Worm (Caenorhabditis elegans): ENCODE results near the gene T21C9.11.

- TF ChIP-seq mec-3 (tag; optimal IDR thresholded peaks at IDR 0.05; ENCODE audit: borderline replicate concordance) (no peak), ahr-1 (tag; optimal IDR thresholded peaks at IDR 0.05) (no peak), ceh-19 (GFP tag; optimal IDR thresholded peaks at IDR 0.05) (no peak)
Observed at ce11 chrV:10546749-10547148, 48.0 kb downstream of the T21C9.11 start, which contains the start of gene F25D1.5.

All from whole organism, late embryonic.